Fruit fly (Drosophila melanogaster): ENCODE data around the gene CG31835.

The CG31835 gene

DNA sequence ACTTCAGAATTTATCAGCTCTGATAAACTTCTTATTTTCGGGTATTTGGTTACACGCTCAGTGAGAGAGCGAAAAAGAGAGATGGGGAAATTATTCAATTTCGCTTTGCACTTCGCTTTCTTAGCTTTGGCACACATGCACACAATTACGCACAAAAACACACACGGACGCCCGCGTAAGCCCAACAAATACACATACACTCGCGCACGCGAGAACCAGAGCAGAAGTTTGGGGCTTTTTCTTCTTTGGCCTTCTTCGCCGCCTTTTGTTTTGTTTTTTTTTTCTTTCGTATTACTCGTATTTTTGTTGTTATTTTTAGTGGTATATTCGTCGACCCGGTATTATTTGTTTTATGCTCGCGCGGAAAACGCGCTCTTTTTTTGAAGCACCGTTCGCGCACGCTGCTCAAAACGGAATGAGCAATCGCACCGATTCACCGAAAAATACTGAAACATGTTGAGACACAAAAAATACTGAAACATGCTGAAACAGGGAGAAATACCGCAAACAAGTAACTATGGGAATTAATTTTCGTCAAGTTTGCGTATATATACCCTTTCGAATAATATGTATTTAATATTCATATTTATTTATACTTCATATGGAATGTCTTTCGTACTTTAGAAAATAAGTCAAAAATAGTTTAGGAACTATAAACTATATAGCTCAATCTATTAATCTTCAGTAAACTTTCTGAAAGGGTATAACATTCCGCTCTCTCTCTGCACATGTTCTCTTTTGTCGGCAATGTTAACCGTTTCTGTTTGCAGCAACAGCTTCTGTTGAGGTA, 46.5 kb upstream of the CG31835 start, which contains the start of gene osp (continued):
- TF ChIP-seq CG2116 (GFP tag; optimal IDR thresholded peaks at IDR 0.05) (peak; percentile 86), CG6813 (GFP tag; optimal IDR thresholded peaks at IDR 0.05) (peak; percentile 97), Dfd (GFP tag; optimal IDR thresholded peaks at IDR 0.05) (peak in 1 of 2 experiments; percentile 23), sc (optimal IDR thresholded peaks at IDR 0.05) (no peak), sc (GFP tag; optimal IDR thresholded peaks at IDR 0.05) (peak; percentile 95), ems (GFP tag; optimal IDR thresholded peaks at IDR 0.05) (peak; percentile 83), ewg (GFP tag; optimal IDR thresholded peaks at IDR 0.05) (peak; percentile 95), kay (GFP tag; optimal IDR thresholded peaks at IDR 0.05) (peak; percentile 96), CG3407 (GFP tag; optimal IDR thresholded peaks at IDR 0.05) (peak; percentile 96), CG1529 (GFP tag; optimal IDR thresholded peaks at IDR 0.05) (peak; percentile 97), Optix (GFP tag; IDR thresholded peaks at IDR 0.05) (peak; percentile 69; the same call in 2 of the 3 replicates), CG15696 (tag; optimal IDR thresholded peaks at IDR 0.05) (peak; percentile 96), sqz (GFP tag; optimal IDR thresholded peaks at IDR 0.05) (peak; percentile 97), ase (GFP tag; IDR thresholded peaks at IDR 0.05) (peak; percentile 99), disco-r (GFP tag; optimal IDR thresholded peaks at IDR 0.05) (peak; percentile 60), sima (GFP tag; optimal IDR thresholded peaks at IDR 0.05) (peak; percentile 40), CG9609 (GFP tag; optimal IDR thresholded peaks at IDR 0.05) (peak; percentile 59), az2 (GFP tag; optimal IDR thresholded peaks at IDR 0.05) (peak; percentile 97), Poxn (GFP tag; IDR thresholded peaks at IDR 0.05) (peak; percentile 91), sim (GFP tag; IDR thresholded peaks at IDR 0.05) (peak; percentile 96), NC2α (GFP tag; optimal IDR thresholded peaks at IDR 0.05) (no peak), wdn (GFP tag; IDR thresholded peaks at IDR 0.05) (peak; percentile 98), CG11723 (GFP tag; optimal IDR thresholded peaks at IDR 0.05) (peak; percentile 90), Eip74EF (GFP tag; optimal IDR thresholded peaks at IDR 0.05) (peak in 1 of 2 experiments; percentile 99), CG1603 (tag; optimal IDR thresholded peaks at IDR 0.05) (peak; percentile 95), maf-S (GFP tag; optimal IDR thresholded peaks at IDR 0.05) (peak; percentile 77), Kr (GFP tag; optimal IDR thresholded peaks at IDR 0.05) (peak; percentile 13), gsb-n (tag; optimal IDR thresholded peaks at IDR 0.05) (peak; percentile 99), CG2889 (GFP tag; IDR thresholded peaks at IDR 0.05) (peak; percentile 97), hb (GFP tag; IDR thresholded peaks at IDR 0.05; ENCODE audit: partially characterized antibody) (no peak), CG14710 (tag; optimal IDR thresholded peaks at IDR 0.05) (peak; percentile 98), Dll (GFP tag; IDR thresholded peaks at IDR 0.05; ENCODE audit: partially characterized antibody) (peak; percentile 34; the same call in 1 of the 4 replicates), CG4707 (GFP tag; optimal IDR thresholded peaks at IDR 0.05) (peak; percentile 83), Asciz (GFP tag; optimal IDR thresholded peaks at IDR 0.05) (peak; percentile 98), zf30C (GFP tag; optimal IDR thresholded peaks at IDR 0.05) (peak; percentile 5), CG33213 (GFP tag; optimal IDR thresholded peaks at IDR 0.05) (peak; percentile 76), dmrt11E (tag; optimal IDR thresholded peaks at IDR 0.05) (peak; percentile 99), Gsc (GFP tag; IDR thresholded peaks at IDR 0.05) (no peak), dati (GFP tag; IDR thresholded peaks at IDR 0.05) (peak; percentile 91), fd96Cb (tag; optimal IDR thresholded peaks at IDR 0.05) (peak; percentile 99), CG9932 (GFP tag; IDR thresholded peaks at IDR 0.05) (peak; percentile 98), chm (GFP tag; IDR thresholded peaks at IDR 0.05) (peak; percentile 97), Hsf (GFP tag; optimal IDR thresholded peaks at IDR 0.05) (peak; percentile 91), CG18764 (GFP tag; optimal IDR thresholded peaks at IDR 0.05) (peak; percentile 95), MESR4 (GFP tag; optimal IDR thresholded peaks at IDR 0.05) (peak; percentile 56), seq (GFP tag; IDR thresholded peaks at IDR 0.05) (peak; percentile 98), CG2199 (GFP tag; IDR thresholded peaks at IDR 0.05) (peak; percentile 92), CG12155 (GFP tag; optimal IDR thresholded peaks at IDR 0.05) (peak; percentile 95), Gug (GFP tag; IDR thresholded peaks at IDR 0.05) (peak; percentile 84)
